Worm (Caenorhabditis elegans): ENCODE data around the gene clec-239.

ce11 chrV:16927345-16927744 is 29.0 kb upstream of the clec-239 start, which contains the start of gene Y102A5C.36:
- TF ChIP-seq aly-1 (tag; optimal IDR thresholded peaks at IDR 0.05) (no peak), ets-7 (tag; optimal IDR thresholded peaks at IDR 0.05) (no peak), flt-1 (GFP tag; IDR thresholded peaks at IDR 0.05) (no peak)
